Worm (Caenorhabditis elegans) whole organism, late embryonic: ENCODE data around the gene T05A8.2.
"Not testable (repeated sequence)": the region's sequence is repeated elsewhere in the genome, so short reads cannot be mapped to it uniquely, and the experiment has no call there.

Experiments used
- C08G9.2 ChIP-seq: sonication (generic microtip); optimal IDR thresholded peaks from 2 replicates; lab custom pipeline; 2016; ENCODE audit warnings: mild to moderate bottlenecking, missing genetic modification characterization, moderate library complexity, missing compliant biosample characterization
- C38D4.7 ChIP-seq: fragments of 200-800 bp; sonication (Bioruptor generic); optimal IDR thresholded peaks from 2 replicates; lab custom pipeline; 2018; ENCODE audit warnings: mild to moderate bottlenecking, missing genetic modification characterization, moderate library complexity, missing compliant biosample characterization
- K09A11.1 ChIP-seq: sonication (generic microtip); optimal IDR thresholded peaks from 2 replicates; lab custom pipeline; 2017; ENCODE audit warnings: antibody characterized with exemption, mild to moderate bottlenecking, missing genetic modification characterization, missing compliant biosample characterization; ENCODE audit not compliant: insufficient read depth
- T23F11.4 ChIP-seq: fragments of 200-800 bp; sonication (Bioruptor generic); optimal IDR thresholded peaks from 2 replicates; lab custom pipeline; 2018; ENCODE audit warnings: mild to moderate bottlenecking, missing genetic modification characterization, missing compliant biosample characterization
- ahr-1 ChIP-seq: sonication (generic microtip); optimal IDR thresholded peaks from 2 replicates; lab custom pipeline; 2016; ENCODE audit warnings: missing genetic modification characterization, missing compliant biosample characterization
- ceh-18 ChIP-seq: sonication (generic microtip); optimal IDR thresholded peaks from 2 replicates; lab custom pipeline; 2016; ENCODE audit warnings: missing genetic modification characterization, missing compliant biosample characterization
- ceh-19 ChIP-seq: fragments of 200-800 bp; sonication (Bioruptor generic); optimal IDR thresholded peaks from 2 replicates; lab custom pipeline; 2018; ENCODE audit warnings: mild to moderate bottlenecking, missing genetic modification characterization, missing compliant biosample characterization
- ceh-24 ChIP-seq: sonication (generic microtip); optimal IDR thresholded peaks from 2 replicates; lab custom pipeline; 2016; ENCODE audit warnings: mild to moderate bottlenecking, missing genetic modification characterization, missing compliant biosample characterization
- ceh-30 ChIP-seq: fragments of 150-350 bp; optimal IDR thresholded peaks from 2 replicates; lab custom pipeline; 2014; ENCODE audit warnings: missing biosample characterization, missing genetic modification characterization
- ceh-31 ChIP-seq: sonication (generic microtip); optimal IDR thresholded peaks from 2 replicates; lab custom pipeline; 2016; ENCODE audit warnings: missing genetic modification characterization, missing compliant biosample characterization
- ceh-45 ChIP-seq: fragments of 200-800 bp; sonication (Bioruptor generic); IDR thresholded peaks from 2 replicates; pipeline ENCODE4 v1.3.6; 2022; ENCODE audit warnings: missing genetic modification reagents, missing genetic modification characterization, missing compliant biosample characterization
- ceh-6 ChIP-seq: fragments of 200-800 bp; sonication (Bioruptor generic); optimal IDR thresholded peaks from 2 replicates; lab custom pipeline; 2018; ENCODE audit warnings: mild to moderate bottlenecking, missing genetic modification characterization, missing compliant biosample characterization
- dmd-4 ChIP-seq: sonication (generic microtip); optimal IDR thresholded peaks from 2 replicates; lab custom pipeline; 2016; ENCODE audit warnings: borderline replicate concordance, missing genetic modification characterization, missing compliant biosample characterization
- elt-2 ChIP-seq: sonication (generic microtip); optimal IDR thresholded peaks from 2 replicates; lab custom pipeline; 2016; ENCODE audit warnings: missing genetic modification reagents, missing genetic modification characterization, missing compliant biosample characterization
- elt-4 ChIP-seq: sonication (generic microtip); optimal IDR thresholded peaks from 2 replicates; lab custom pipeline; 2016; ENCODE audit warnings: missing genetic modification characterization, missing compliant biosample characterization
- fax-1 ChIP-seq: sonication (generic microtip); optimal IDR thresholded peaks from 2 replicates; lab custom pipeline; 2016; ENCODE audit warnings: missing genotype, missing genetic modification characterization, missing compliant biosample characterization
- fkh-10 ChIP-seq: fragments of 150-350 bp; optimal IDR thresholded peaks from 2 replicates; lab custom pipeline; 2014; ENCODE audit warnings: missing biosample characterization, missing genetic modification reagents, missing genetic modification characterization
- gmeb-2 ChIP-seq: sonication (generic microtip); optimal IDR thresholded peaks from 2 replicates; lab custom pipeline; 2016; ENCODE audit warnings: missing genetic modification characterization, inconsistent platforms, missing compliant biosample characterization
- hlh-13 ChIP-seq: fragments of 200-800 bp; sonication (Bioruptor generic); optimal IDR thresholded peaks from 2 replicates; lab custom pipeline; 2018; ENCODE audit warnings: mild to moderate bottlenecking, missing genetic modification characterization, missing compliant biosample characterization
- hlh-30 ChIP-seq: sonication (generic microtip); optimal IDR thresholded peaks from 2 replicates; lab custom pipeline; 2017; ENCODE audit warnings: antibody characterized with exemption, missing genetic modification characterization, missing compliant biosample characterization; ENCODE audit not compliant: insufficient read depth
- lim-6 ChIP-seq: sonication (generic microtip); optimal IDR thresholded peaks from 2 replicates; lab custom pipeline; 2016; ENCODE audit warnings: missing genetic modification characterization, missing compliant biosample characterization
- madf-2 ChIP-seq: sonication (generic microtip); optimal IDR thresholded peaks from 2 replicates; lab custom pipeline; 2017; ENCODE audit warnings: missing genetic modification characterization, missing compliant biosample characterization
- nfya-1 ChIP-seq: sonication (generic microtip); optimal IDR thresholded peaks from 2 replicates; lab custom pipeline; 2017; ENCODE audit warnings: missing genetic modification characterization, mild to moderate bottlenecking, missing compliant biosample characterization, antibody characterized with exemption, moderate library complexity
- odd-2 ChIP-seq: sonication (generic microtip); optimal IDR thresholded peaks from 2 replicates; lab custom pipeline; 2017; ENCODE audit warnings: antibody characterized with exemption, mild to moderate bottlenecking, missing genetic modification characterization, missing compliant biosample characterization
- pat-9 ChIP-seq: fragments of 200-800 bp; sonication (Bioruptor generic); optimal IDR thresholded peaks from 2 replicates; lab custom pipeline; 2018; ENCODE audit warnings: mild to moderate bottlenecking, missing genetic modification characterization, moderate library complexity, missing compliant biosample characterization
- pax-1 ChIP-seq: fragments of 150-350 bp; optimal IDR thresholded peaks from 2 replicates; lab custom pipeline; 2014; ENCODE audit warnings: missing biosample characterization, missing genetic modification characterization
- pha-2 ChIP-seq: sonication (generic microtip); optimal IDR thresholded peaks from 2 replicates; lab custom pipeline; 2017; ENCODE audit warnings: mild to moderate bottlenecking, missing genetic modification characterization, missing compliant biosample characterization
- rnt-1 ChIP-seq: sonication (generic microtip); optimal IDR thresholded peaks from 2 replicates; lab custom pipeline; 2016; ENCODE audit warnings: missing genetic modification characterization, missing compliant biosample characterization
- sdc-2 ChIP-seq: sonication (generic microtip); optimal IDR thresholded peaks from 2 replicates; lab custom pipeline; 2016; ENCODE audit warnings: missing genotype, missing genetic modification characterization, missing compliant biosample characterization
- tbx-7 ChIP-seq: sonication (generic microtip); optimal IDR thresholded peaks from 2 replicates; lab custom pipeline; 2016; ENCODE audit warnings: missing genotype, missing genetic modification characterization, missing compliant biosample characterization
- ttx-3 ChIP-seq: sonication (generic microtip); optimal IDR thresholded peaks from 2 replicates; lab custom pipeline; 2016; ENCODE audit warnings: missing genetic modification reagents, missing genetic modification characterization, missing compliant biosample characterization
- unc-55 ChIP-seq: sonication (generic microtip); optimal IDR thresholded peaks from 2 replicates; lab custom pipeline; 2017; ENCODE audit warnings: missing biosample characterization, missing genetic modification reagents, missing genetic modification characterization

T05A8.2 gene

ce11 chrII:2684783-2685182, 26.0 kb downstream of the T05A8.2 start:
- TF ChIP-seq hlh-13: no peak
- no peak for TF ChIP-seq dmd-4
- TF ChIP-seq ceh-19 (GFP tag; lab: Kevin White, UChicago): no peak
- TF ChIP-seq ceh-6 (GFP tag; lab: Kevin White, UChicago): no peak
- no peak for TF ChIP-seq K09A11.1 (tag; lab: Kevin White, UChicago)
- no peak for TF ChIP-seq hlh-30 (tag; lab: Kevin White, UChicago)
- no peak for TF ChIP-seq lim-6 (tag; lab: Kevin White, UChicago)
- no peak for TF ChIP-seq ceh-30
- TF ChIP-seq sdc-2: no peak
- no peak for TF ChIP-seq tbx-7 (tag; lab: Kevin White, UChicago)
- no peak for TF ChIP-seq unc-55 (GFP tag; lab: Kevin White, UChicago)

DNA sequence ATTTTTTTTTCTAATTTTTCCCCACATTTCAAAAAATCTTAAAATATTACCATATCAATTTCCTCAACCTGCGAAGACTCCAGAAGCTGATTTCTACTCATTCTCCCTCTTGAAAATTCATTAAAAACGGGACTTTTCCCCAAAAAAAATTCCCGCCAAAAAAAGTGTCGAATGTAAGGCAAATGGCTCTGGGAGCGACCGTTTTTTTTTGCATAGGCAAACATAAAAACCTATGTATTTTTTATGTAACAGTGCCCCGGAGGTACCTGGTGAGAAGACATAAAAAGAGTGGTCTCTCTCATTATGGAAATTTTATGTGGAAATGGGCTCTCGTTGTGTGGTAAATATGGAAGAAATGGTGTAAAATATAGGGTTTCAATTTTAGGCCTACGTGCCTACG, 26.6 kb downstream of the T05A8.2 start, which contains the start of gene ceh-87:
TSS of gene ceh-87 (minus strand) at position 101 of the 400 bp plus-strand sequence.
- TF ChIP-seq K09A11.1 (tag; lab: Kevin White, UChicago) (no peak), ceh-19 (GFP tag; lab: Kevin White, UChicago) (no peak), elt-2 (tag; lab: Kevin White, UChicago) (no peak), rnt-1 (tag; lab: Kevin White, UChicago) (no peak), ceh-45 (GFP tag; lab: Robert Waterston, UW) (no peak)

DNA sequence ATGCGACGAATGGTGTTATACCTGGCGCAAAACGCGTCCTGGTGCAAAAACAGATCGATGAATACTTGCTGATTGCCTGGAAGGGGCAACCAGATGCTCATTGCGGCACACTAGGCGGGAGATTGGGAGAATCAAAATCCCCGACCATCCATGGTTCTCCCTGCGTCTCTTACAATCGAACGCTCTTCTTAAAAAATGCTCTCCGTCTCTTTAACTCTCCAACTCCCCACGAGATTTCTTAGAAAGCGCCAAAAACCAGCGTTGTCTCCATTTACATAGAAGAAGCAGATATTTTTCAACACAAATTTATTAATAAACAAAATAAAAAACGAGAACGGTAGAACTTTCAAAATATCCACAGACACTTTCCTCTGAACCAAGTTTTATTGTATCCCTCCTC, 29.7 kb downstream of the T05A8.2 start, which contains the start of gene F34D6.1:
TSS of gene F34D6.1 (minus strand) at position 101 of the 400 bp plus-strand sequence.
- TF ChIP-seq ceh-18 (no peak), madf-2 (tag; lab: Kevin White, UChicago) (no peak), hlh-30 (tag; lab: Kevin White, UChicago) (no peak), C08G9.2 (no peak), odd-2 (tag; lab: Kevin White, UChicago) (no peak), pat-9 (tag; lab: Kevin White, UChicago) (no peak)

ce11 chrII:2677534-2678168, 33.2 kb downstream of the T05A8.2 start, which contains the start of gene F22E5.17:
Gene F22E5.17, plus strand, starts transcription at chrII:2678041.
- TF ChIP-seq elt-2 (tag; lab: Kevin White, UChicago): peak; percentile 84
- TF ChIP-seq K09A11.1 (tag; lab: Kevin White, UChicago): no peak

DNA sequence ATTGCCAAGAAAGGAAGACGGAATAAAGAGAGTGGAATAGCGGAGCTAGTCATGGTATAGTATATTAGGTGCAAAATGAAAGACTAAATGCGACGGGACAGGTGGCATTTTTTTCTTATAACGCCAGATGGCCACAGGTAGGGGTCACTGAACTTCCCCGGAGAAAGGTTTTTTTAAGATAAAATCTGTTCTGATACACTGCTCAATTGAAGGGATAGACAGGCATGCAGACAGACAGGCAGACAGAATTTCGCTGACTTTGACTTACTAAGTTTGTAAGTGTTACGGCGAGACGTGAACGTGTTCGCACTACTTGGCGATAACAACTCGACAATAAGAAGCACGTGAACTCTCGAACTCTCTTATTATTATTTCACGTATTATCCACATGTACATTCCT, 37.3 kb downstream of the T05A8.2 start, which contains the start of the genes F22E5.20 and F22E5.1:
TSS of gene F22E5.20 (minus strand) at position 101 of the 400 bp plus-strand sequence.
TSS of gene F22E5.1 (plus strand) at position 242 of the 400 bp plus-strand sequence.
- not testable (repeated sequence) for TF ChIP-seq ceh-24 (tag; lab: Kevin White, UChicago); fkh-10 (GFP tag; lab: Kevin White, UChicago); ceh-45 (GFP tag; lab: Robert Waterston, UW)

DNA sequence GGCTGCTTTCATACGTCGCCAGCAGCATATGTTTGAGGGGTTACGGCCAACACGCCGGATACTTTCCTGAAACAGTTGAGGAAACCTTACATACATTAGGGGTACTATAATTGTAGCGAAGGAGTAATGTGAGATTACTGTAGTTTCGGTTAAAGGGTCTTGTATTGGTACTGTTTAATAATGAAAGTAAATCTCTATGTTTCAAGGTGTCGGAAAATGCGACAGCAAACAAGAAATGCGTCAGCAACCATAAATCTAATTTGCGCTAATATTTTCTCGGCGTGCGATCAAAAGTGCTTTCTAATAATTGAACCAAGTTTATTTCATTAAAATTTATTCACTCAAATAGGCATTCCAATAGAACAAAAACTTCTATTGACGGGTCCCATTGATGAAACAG, 38.5 kb downstream of the T05A8.2 start, which contains the start of gene sri-57:
TSS of gene sri-57 (minus strand) at position 101 of the 400 bp plus-strand sequence.
- TF ChIP-seq ceh-31 (tag; lab: Kevin White, UChicago); sdc-2; ttx-3 (tag; lab: Kevin White, UChicago): not testable (repeated sequence)

DNA sequence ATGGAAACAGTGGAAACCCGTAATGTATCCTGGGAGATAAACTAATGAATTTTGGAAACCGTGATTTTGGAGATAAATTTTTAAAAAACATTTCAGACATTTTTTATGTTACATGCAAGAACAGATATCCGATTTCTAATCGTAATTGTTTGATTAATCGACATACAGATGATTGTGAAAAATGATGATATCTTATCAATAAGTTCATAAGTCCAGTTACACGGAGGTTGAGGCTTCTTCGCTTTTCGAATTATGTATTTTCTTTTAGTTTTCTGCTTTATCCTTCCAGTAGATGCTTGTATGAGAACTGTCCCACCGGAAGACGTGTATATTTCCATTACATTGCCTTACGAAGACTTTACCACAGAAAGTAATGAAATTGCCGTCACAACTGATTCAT, 45.2 kb downstream of the T05A8.2 start, which contains the start of gene F22E5.22:
TSS of gene F22E5.22 (plus strand) at position 301 of the 400 bp plus-strand sequence.
- TF ChIP-seq elt-4 (tag; lab: Kevin White, UChicago) (no peak), fkh-10 (GFP tag; lab: Kevin White, UChicago) (no peak), ceh-19 (GFP tag; lab: Kevin White, UChicago) (no peak), T23F11.4 (GFP tag; lab: Kevin White, UChicago) (no peak), ttx-3 (tag; lab: Kevin White, UChicago) (no peak), gmeb-2 (tag; lab: Kevin White, UChicago) (no peak), lim-6 (tag; lab: Kevin White, UChicago) (no peak), fax-1 (tag; lab: Kevin White, UChicago) (no peak), nfya-1 (tag; lab: Kevin White, UChicago) (no peak), elt-2 (tag; lab: Kevin White, UChicago) (no peak), pax-1 (tag; lab: Kevin White, UChicago) (no peak), pha-2 (tag; lab: Kevin White, UChicago) (no peak), ahr-1 (tag; lab: Kevin White, UChicago) (no peak), C38D4.7 (GFP tag; lab: Kevin White, UChicago) (no peak)
